Worm (Caenorhabditis elegans) whole organism, L1 larva: ENCODE data around the gene K08C7.7.
A peak's percentile ranks its signal among the peaks of the same experiment; 100 is the strongest.

Source experiments
- C04F5.9 ChIP-seq: sonication (generic microtip); optimal IDR thresholded peaks from 2 replicates; lab custom pipeline; 2016; ENCODE audit warnings: missing genetic modification characterization, missing compliant biosample characterization
- aha-1 ChIP-seq: fragments of 150-350 bp; optimal IDR thresholded peaks from 2 replicates; lab custom pipeline; 2014; ENCODE audit warnings: missing biosample characterization, missing genetic modification characterization
- alr-1 ChIP-seq: fragments of 200-800 bp; sonication (Bioruptor generic); optimal IDR thresholded peaks from 2 replicates; lab custom pipeline; 2018; ENCODE audit warnings: borderline replicate concordance, mild to moderate bottlenecking, missing genetic modification characterization, missing compliant biosample characterization
- ama-1 ChIP-seq: fragments of 150-350 bp; optimal IDR thresholded peaks from 2 replicates; lab custom pipeline; 2014
- blmp-1 ChIP-seq: fragments of 150-350 bp; optimal IDR thresholded peaks from 2 replicates; lab custom pipeline; 2014; ENCODE audit warnings: missing biosample characterization, missing genetic modification characterization
- ceh-8 ChIP-seq: fragments of 200-800 bp; sonication (Bioruptor generic); optimal IDR thresholded peaks from 2 replicates; lab custom pipeline; 2018; ENCODE audit warnings: mild to moderate bottlenecking, missing genetic modification characterization, moderate library complexity, missing compliant biosample characterization
- dsc-1 ChIP-seq: sonication (generic microtip); optimal IDR thresholded peaks from 2 replicates; lab custom pipeline; 2016; ENCODE audit warnings: mild to moderate bottlenecking, missing genetic modification characterization, missing compliant biosample characterization
- efl-1 ChIP-seq, 4 experiments: fragments of 150-350 bp; optimal IDR thresholded peaks in 3 of 4; peaks in 1 of 4; 1 replicate in 1 of 4; 2 replicates in 3 of 4; lab custom pipeline; 2014; ENCODE audit warnings: missing biosample characterization in 2 of 4, missing genetic modification characterization in 2 of 4, missing genetic modification reagents in 2 of 4
- elt-2 ChIP-seq: sonication (generic microtip); optimal IDR thresholded peaks from 2 replicates; lab custom pipeline; 2016; ENCODE audit warnings: missing genetic modification characterization, mild to moderate bottlenecking, inconsistent platforms, missing compliant biosample characterization, missing genetic modification reagents
- elt-3 ChIP-seq, 6 experiments: fragments of 150-350 bp in 1 of 6; sonication (generic microtip); optimal IDR thresholded peaks; 2 replicates each; lab custom pipeline; 2017 to 2018; ENCODE audit warnings: missing biosample characterization in 6 of 6, missing genetic modification characterization in 6 of 6, inconsistent platforms in 1 of 6
- ets-5 ChIP-seq: fragments of 200-800 bp; sonication (Bioruptor generic); IDR thresholded peaks from 2 replicates; pipeline ENCODE4 v1.3.6; 2022; ENCODE audit warnings: missing genetic modification characterization, missing compliant biosample characterization
- fkh-4 ChIP-seq: sonication (generic microtip); optimal IDR thresholded peaks from 2 replicates; lab custom pipeline; 2016; ENCODE audit warnings: missing compliant biosample characterization, missing genetic modification characterization, borderline replicate concordance
- fkh-8 ChIP-seq: sonication (generic microtip); optimal IDR thresholded peaks from 2 replicates; lab custom pipeline; 2016; ENCODE audit warnings: mild to moderate bottlenecking, missing genetic modification characterization, missing compliant biosample characterization
- fos-1 ChIP-seq: fragments of 150-350 bp; optimal IDR thresholded peaks from 2 replicates; lab custom pipeline; 2014; ENCODE audit warnings: missing biosample characterization, missing genetic modification characterization
- hlh-4 ChIP-seq: sonication (generic microtip); optimal IDR thresholded peaks from 2 replicates; lab custom pipeline; 2016; ENCODE audit warnings: mild to moderate bottlenecking, missing genetic modification characterization, missing compliant biosample characterization
- hpl-2 ChIP-seq: fragments of 150-350 bp; optimal IDR thresholded peaks from 2 replicates; lab custom pipeline; 2014; ENCODE audit warnings: missing biosample characterization, missing genetic modification reagents, missing genetic modification characterization
- irx-1 ChIP-seq: sonication (generic microtip); optimal IDR thresholded peaks from 2 replicates; lab custom pipeline; 2016; ENCODE audit warnings: missing genetic modification characterization, missing compliant biosample characterization
- jun-1 ChIP-seq: fragments of 150-350 bp; optimal IDR thresholded peaks from 2 replicates; lab custom pipeline; 2014; ENCODE audit warnings: missing biosample characterization, missing genetic modification reagents, missing genetic modification characterization
- lin-13 ChIP-seq: fragments of 150-350 bp; optimal IDR thresholded peaks from 2 replicates; lab custom pipeline; 2014; ENCODE audit warnings: missing biosample characterization, missing genetic modification reagents, missing genetic modification characterization
- lin-35 ChIP-seq, 2 experiments: fragments of 150-350 bp; optimal IDR thresholded peaks; 2 replicates each; lab custom pipeline; 2014; ENCODE audit warnings: missing biosample characterization in 2 of 2, missing genetic modification characterization in 2 of 2, missing genetic modification reagents in 2 of 2
- lsy-2 ChIP-seq, 2 experiments: fragments of 150-350 bp; optimal IDR thresholded peaks; 2 replicates each; lab custom pipeline; 2014; ENCODE audit warnings: missing biosample characterization in 2 of 2, missing genetic modification characterization in 2 of 2
- mdl-1 ChIP-seq, 2 experiments: fragments of 150-350 bp; optimal IDR thresholded peaks; 2 replicates each; lab custom pipeline; 2014 to 2017; ENCODE audit warnings: missing biosample characterization in 2 of 2, missing genetic modification characterization in 2 of 2, inconsistent platforms in 1 of 2
- mef-2 ChIP-seq: fragments of 150-350 bp; optimal IDR thresholded peaks from 2 replicates; lab custom pipeline; 2014; ENCODE audit warnings: missing biosample characterization, missing genetic modification characterization
- mep-1 ChIP-seq: fragments of 150-350 bp; optimal IDR thresholded peaks from 2 replicates; lab custom pipeline; 2014; ENCODE audit warnings: missing biosample characterization, missing genetic modification characterization
- nhr-12 ChIP-seq: sonication (generic microtip); optimal IDR thresholded peaks from 2 replicates; lab custom pipeline; 2017; ENCODE audit warnings: missing biosample characterization, missing genetic modification characterization
- nhr-19 ChIP-seq: fragments of 200-800 bp; sonication (Bioruptor generic); conservative IDR thresholded peaks from 2 replicates; pipeline ENCODE4 v1.3.6; 2022; ENCODE audit warnings: missing genetic modification characterization, missing compliant biosample characterization
- nhr-20 ChIP-seq: sonication (generic microtip); optimal IDR thresholded peaks from 2 replicates; lab custom pipeline; 2016; ENCODE audit warnings: mild to moderate bottlenecking, missing genetic modification characterization, missing compliant biosample characterization
- nhr-47 ChIP-seq: sonication (generic microtip); optimal IDR thresholded peaks from 2 replicates; lab custom pipeline; 2016; ENCODE audit warnings: mild to moderate bottlenecking, missing genetic modification characterization, moderate library complexity, missing compliant biosample characterization
- nhr-71 ChIP-seq: sonication (generic microtip); optimal IDR thresholded peaks from 2 replicates; lab custom pipeline; 2016; ENCODE audit warnings: mild to moderate bottlenecking, missing genetic modification characterization, moderate library complexity, missing compliant biosample characterization
- nhr-76 ChIP-seq: sonication (generic microtip); optimal IDR thresholded peaks from 2 replicates; lab custom pipeline; 2017; ENCODE audit warnings: missing biosample characterization, missing genetic modification characterization
- nhr-77 ChIP-seq: fragments of 150-350 bp; optimal IDR thresholded peaks from 2 replicates; lab custom pipeline; 2014; ENCODE audit warnings: missing biosample characterization, missing genetic modification characterization
- nhr-85 ChIP-seq: sonication (generic microtip); peaks from one replicate; lab custom pipeline; 2016; ENCODE audit warnings: missing genetic modification characterization, inconsistent platforms, missing compliant biosample characterization
- pax-3 ChIP-seq: fragments of 200-800 bp; sonication (Bioruptor generic); optimal IDR thresholded peaks from 2 replicates; lab custom pipeline; 2018; ENCODE audit warnings: mild to moderate bottlenecking, missing genetic modification characterization, moderate library complexity, missing compliant biosample characterization
- pqm-1 ChIP-seq: sonication (generic microtip); optimal IDR thresholded peaks from 3 replicates; lab custom pipeline; 2017; ENCODE audit warnings: missing biosample characterization, missing genetic modification characterization
- skn-1 ChIP-seq: fragments of 150-350 bp; optimal IDR thresholded peaks from 2 replicates; lab custom pipeline; 2014; ENCODE audit warnings: missing biosample characterization, missing genetic modification characterization
- snpc-4 ChIP-seq: fragments of 150-350 bp; optimal IDR thresholded peaks from 2 replicates; lab custom pipeline; 2014; ENCODE audit warnings: missing biosample characterization, missing genetic modification characterization
- sox-4 ChIP-seq: sonication (generic microtip); optimal IDR thresholded peaks from 2 replicates; lab custom pipeline; 2016; ENCODE audit warnings: missing genetic modification characterization, missing compliant biosample characterization
- sup-37 ChIP-seq: fragments of 200-800 bp; sonication (Bioruptor generic); optimal IDR thresholded peaks from 2 replicates; lab custom pipeline; 2018; ENCODE audit warnings: mild to moderate bottlenecking, missing genetic modification characterization, missing compliant biosample characterization
- swsn-7 ChIP-seq: sonication (generic microtip); optimal IDR thresholded peaks from 2 replicates; lab custom pipeline; 2016; ENCODE audit warnings: missing genetic modification characterization, missing compliant biosample characterization
- unc-30 ChIP-seq: sonication (generic microtip); optimal IDR thresholded peaks from 2 replicates; lab custom pipeline; 2017; ENCODE audit warnings: missing biosample characterization, missing genetic modification characterization
- unc-86 ChIP-seq: sonication (generic microtip); optimal IDR thresholded peaks from 2 replicates; lab custom pipeline; 2016; ENCODE audit warnings: missing genetic modification characterization, missing compliant biosample characterization
- vab-15 ChIP-seq: sonication (generic microtip); optimal IDR thresholded peaks from 2 replicates; lab custom pipeline; 2017; ENCODE audit warnings: missing genotype, mild to moderate bottlenecking, missing genetic modification characterization, missing compliant biosample characterization
- xbp-1 ChIP-seq: sonication (generic microtip); optimal IDR thresholded peaks from 2 replicates; lab custom pipeline; 2016; ENCODE audit warnings: missing genetic modification characterization, missing compliant biosample characterization
- zip-4 ChIP-seq: fragments of 200-800 bp; sonication (Bioruptor generic); optimal IDR thresholded peaks from 2 replicates; lab custom pipeline; 2018; ENCODE audit warnings: mild to moderate bottlenecking, missing genetic modification characterization, moderate library complexity, missing compliant biosample characterization
- ztf-11 ChIP-seq, 2 experiments: sonication (generic microtip); optimal IDR thresholded peaks; 2 replicates each; lab custom pipeline; 2016 to 2017; ENCODE audit warnings: missing genetic modification characterization in 2 of 2, missing biosample characterization in 1 of 2, missing compliant biosample characterization in 1 of 2
- ztf-4 ChIP-seq: fragments of 150-350 bp; optimal IDR thresholded peaks from 2 replicates; lab custom pipeline; 2014; ENCODE audit warnings: missing biosample characterization, missing genetic modification characterization

Gene K08C7.7

ce11 chrIV:10664134-10664533 lies at the start of gene K08C7.7:
TSS of gene K08C7.7 (plus strand) at chrIV:10664434.
- TF ChIP-seq nhr-12 (tag; lab: Kevin White, UChicago) (no peak), fos-1 (tag; lab: Kevin White, UChicago) (no peak), nhr-85 (tag; lab: Kevin White, UChicago) (no peak), mep-1 (tag; lab: Kevin White, UChicago) (no peak), nhr-76 (tag; lab: Kevin White, UChicago) (no peak), aha-1 (tag; lab: Kevin White, UChicago) (no peak), pqm-1 (tag; lab: Kevin White, UChicago) (no peak), ztf-11 (tag; optimal IDR thresholded peaks at IDR 0.05; lab: Kevin White, UChicago) (no peak), irx-1 (tag; lab: Kevin White, UChicago) (no peak), hlh-4 (no peak), snpc-4 (no peak), pax-3 (tag; lab: Kevin White, UChicago) (no peak)
- TF ChIP-seq, all 84 proteins: peak for 0

- TF ChIP-seq ceh-8 (GFP tag; lab: Kevin White, UChicago), result no peak
- peak; percentile 50 for TF ChIP-seq nhr-85 (tag; lab: Kevin White, UChicago)
Measured at ce11 chrIV:10614918-10615477, 49.2 kb upstream of the K08C7.7 start, which contains the start of gene ptr-14. TSS of gene ptr-14 (plus strand) at chrIV:10615427.

- TF ChIP-seq mef-2 (tag; lab: Kevin White, UChicago) (no peak), elt-2 (tag; lab: Kevin White, UChicago) (no peak), xbp-1 (tag; lab: Kevin White, UChicago) (no peak), efl-1 (optimal IDR thresholded peaks at IDR 0.05; lab: Kevin White, UChicago) (no peak), efl-1 (GFP tag; optimal IDR thresholded peaks at IDR 0.05 in 1 of 2; lab: Kevin White, UChicago) (peak in 1 of 2 experiments; percentile 21), alr-1 (no peak), blmp-1 (tag; lab: Kevin White, UChicago) (peak; percentile 76), nhr-47 (tag; lab: Kevin White, UChicago) (no peak), elt-3 (tag; optimal IDR thresholded peaks at IDR 0.05; lab: Kevin White, UChicago) (peak in 1 of 6 experiments; percentile 57), nhr-20 (tag; lab: Kevin White, UChicago) (no peak), C04F5.9 (no peak)
- TF ChIP-seq, all 84 proteins: peak for 3
Measured at ce11 chrIV:10616366-10616765, 47.9 kb upstream of the K08C7.7 start.

ce11 chrIV:10617099-10617498 lies 47.1 kb upstream of the K08C7.7 start:
- TF ChIP-seq fos-1 (tag; lab: Kevin White, UChicago), result no peak
- TF ChIP-seq dsc-1, result no peak
- peak in 1 of 2 experiments; percentile 12 for TF ChIP-seq lin-35 (GFP tag; optimal IDR thresholded peaks at IDR 0.05; lab: Kevin White, UChicago)
- no peak for TF ChIP-seq fkh-8
- TF ChIP-seq fkh-4 (tag; lab: Kevin White, UChicago), result no peak
- TF ChIP-seq hlh-4, result no peak
- TF ChIP-seq nhr-77 (tag; lab: Kevin White, UChicago), result no peak
- TF ChIP-seq sox-4, result no peak
- no peak for TF ChIP-seq sup-37 (GFP tag; lab: Kevin White, UChicago)
- peak; percentile 66 for TF ChIP-seq nhr-85 (tag; lab: Kevin White, UChicago)
- TF ChIP-seq nhr-19 (GFP tag; lab: Robert Waterston, UW), result no peak
- TF ChIP-seq hpl-2 (GFP tag; lab: Kevin White, UChicago), result no peak
- no peak for TF ChIP-seq pax-3 (tag; lab: Kevin White, UChicago)
- no peak for TF ChIP-seq nhr-76 (tag; lab: Kevin White, UChicago)
- TF ChIP-seq elt-3 (tag; optimal IDR thresholded peaks at IDR 0.05; lab: Kevin White, UChicago), result peak in 1 of 6 experiments; percentile 46
- no peak for TF ChIP-seq ama-1 (lab: Kevin White, UChicago)
- TF ChIP-seq unc-86 (tag; lab: Kevin White, UChicago), result no peak
- TF ChIP-seq nhr-20 (tag; lab: Kevin White, UChicago), result peak; percentile 50
- no peak for TF ChIP-seq unc-30
- TF ChIP-seq ets-5 (GFP tag; lab: Robert Waterston, UW), result no peak
- TF ChIP-seq vab-15 (tag; lab: Kevin White, UChicago), result no peak
- no peak for TF ChIP-seq lsy-2 (tag; optimal IDR thresholded peaks at IDR 0.05; lab: Kevin White, UChicago)
- no peak for TF ChIP-seq jun-1 (tag; lab: Kevin White, UChicago)
- TF ChIP-seq ztf-4 (tag; lab: Kevin White, UChicago), result no peak
- TF ChIP-seq nhr-71, result no peak
- no peak for TF ChIP-seq skn-1 (tag; lab: Kevin White, UChicago)
- no peak for TF ChIP-seq mdl-1 (tag; optimal IDR thresholded peaks at IDR 0.05; lab: Kevin White, UChicago)
- TF ChIP-seq efl-1 (optimal IDR thresholded peaks at IDR 0.05; lab: Kevin White, UChicago), result no peak
- peak in 1 of 2 experiments; percentile 18 for TF ChIP-seq efl-1 (GFP tag; optimal IDR thresholded peaks at IDR 0.05 in 1 of 2; lab: Kevin White, UChicago)
- no peak for TF ChIP-seq swsn-7
- no peak for TF ChIP-seq lin-13 (GFP tag; lab: Kevin White, UChicago)
- TF ChIP-seq irx-1 (tag; lab: Kevin White, UChicago), result no peak
- TF ChIP-seq zip-4 (GFP tag; lab: Kevin White, UChicago), result no peak
